Worm (Caenorhabditis elegans) whole organism, L4 larva: ENCODE data around the gene B0244.17.

Experiments
- F44E2.7 ChIP-seq: fragments of 200-800 bp; sonication (Bioruptor generic); IDR thresholded peaks from 2 replicates; pipeline ENCODE4 v2.1.2; 2022; ENCODE audit warnings: missing genetic modification characterization, missing compliant biosample characterization
- T26A8.4 ChIP-seq: fragments of 200-800 bp; sonication (Bioruptor generic); IDR thresholded peaks from 2 replicates; pipeline ENCODE4 v1.3.6; 2022; ENCODE audit warnings: missing genetic modification characterization, missing compliant biosample characterization
- Y5F2A.4 ChIP-seq: fragments of 200-800 bp; sonication (Bioruptor generic); optimal IDR thresholded peaks from 2 replicates; lab custom pipeline; 2018; ENCODE audit warnings: mild to moderate bottlenecking, missing genetic modification characterization, missing compliant biosample characterization
- ZK337.2 ChIP-seq: fragments of 200-800 bp; sonication (Bioruptor generic); IDR thresholded peaks from 2 replicates; pipeline ENCODE4 v1.3.6; 2022; ENCODE audit warnings: missing genetic modification reagents, missing genetic modification characterization, missing compliant biosample characterization
- aha-1 ChIP-seq: fragments of 150-350 bp; peaks from one replicate; lab custom pipeline; 2014; ENCODE audit warnings: missing biosample characterization, missing genetic modification characterization
- aly-2 ChIP-seq: sonication (generic microtip); optimal IDR thresholded peaks from 2 replicates; lab custom pipeline; 2018; ENCODE audit warnings: missing biosample characterization, missing genetic modification characterization
- arid-1 ChIP-seq: fragments of 200-800 bp; sonication (Bioruptor generic); conservative IDR thresholded peaks from 2 replicates; pipeline ENCODE4 v1.3.6; 2022; ENCODE audit warnings: missing genetic modification reagents, missing genetic modification characterization, missing compliant biosample characterization
- ceh-28 ChIP-seq: fragments of 150-350 bp; optimal IDR thresholded peaks from 2 replicates; lab custom pipeline; 2014; ENCODE audit warnings: missing biosample characterization, missing genetic modification reagents, missing genetic modification characterization
- daf-8 ChIP-seq: fragments of 200-800 bp; sonication (Bioruptor generic); IDR thresholded peaks from 2 replicates; pipeline ENCODE4 v1.3.6; 2022; ENCODE audit warnings: missing genetic modification characterization, missing compliant biosample characterization
- dmd-9 ChIP-seq: fragments of 200-800 bp; sonication (Bioruptor generic); IDR thresholded peaks from 2 replicates; pipeline ENCODE4 v1.3.6; 2022; ENCODE audit warnings: missing genetic modification reagents, missing genetic modification characterization, missing compliant biosample characterization
- dpl-1 ChIP-seq: fragments of 150-350 bp; optimal IDR thresholded peaks from 2 replicates; lab custom pipeline; 2014; ENCODE audit warnings: missing biosample characterization, missing genetic modification reagents, missing genetic modification characterization
- duxl-1 ChIP-seq: sonication (generic microtip); optimal IDR thresholded peaks from 2 replicates; lab custom pipeline; 2016; ENCODE audit warnings: mild to moderate bottlenecking, missing genetic modification characterization, moderate library complexity, missing compliant biosample characterization; ENCODE audit not compliant: poor library complexity
- dve-1 ChIP-seq: sonication (generic microtip); optimal IDR thresholded peaks from 2 replicates; lab custom pipeline; 2017; ENCODE audit warnings: antibody characterized with exemption, mild to moderate bottlenecking, missing genetic modification characterization, missing compliant biosample characterization; ENCODE audit not compliant: insufficient read depth
- egl-43 ChIP-seq: fragments of 200-800 bp; sonication (Bioruptor generic); IDR thresholded peaks from 2 replicates; pipeline ENCODE4 v1.3.6; 2022; ENCODE audit warnings: missing genetic modification reagents, missing genetic modification characterization, missing compliant biosample characterization
- fkh-10 ChIP-seq: fragments of 150-350 bp; optimal IDR thresholded peaks from 2 replicates; lab custom pipeline; 2014; ENCODE audit warnings: missing biosample characterization, missing genetic modification reagents, missing genetic modification characterization
- fos-1 ChIP-seq: fragments of 150-350 bp; optimal IDR thresholded peaks from 2 replicates; lab custom pipeline; 2014; ENCODE audit warnings: missing biosample characterization, missing genetic modification characterization
- hif-1 ChIP-seq, 2 experiments: sonication (generic microtip); optimal IDR thresholded peaks; 2 replicates each; lab custom pipeline; 2016 to 2017; ENCODE audit warnings: missing compliant biosample characterization in 2 of 2, missing genetic modification characterization in 2 of 2, missing genetic modification reagents in 2 of 2, missing genotype in 2 of 2, mild to moderate bottlenecking in 1 of 2
- hlh-11 ChIP-seq: fragments of 200-800 bp; sonication (Bioruptor generic); optimal IDR thresholded peaks from 2 replicates; lab custom pipeline; 2018; ENCODE audit warnings: mild to moderate bottlenecking, missing genetic modification characterization, missing compliant biosample characterization
- hlh-30 ChIP-seq: sonication (generic microtip); optimal IDR thresholded peaks from 2 replicates; lab custom pipeline; 2017; ENCODE audit warnings: antibody characterized with exemption, mild to moderate bottlenecking, missing genetic modification characterization, missing compliant biosample characterization; ENCODE audit not compliant: insufficient read depth
- jun-1 ChIP-seq: fragments of 150-350 bp; optimal IDR thresholded peaks from 2 replicates; lab custom pipeline; 2014; ENCODE audit warnings: missing biosample characterization, missing genetic modification reagents, missing genetic modification characterization
- lin-13 ChIP-seq: fragments of 150-350 bp; optimal IDR thresholded peaks from 2 replicates; lab custom pipeline; 2014; ENCODE audit warnings: missing biosample characterization, missing genetic modification reagents, missing genetic modification characterization
- lin-29 ChIP-seq: fragments of 200-800 bp; sonication (Bioruptor generic); IDR thresholded peaks from 2 replicates; pipeline ENCODE4 v1.3.6; 2022; ENCODE audit warnings: missing genetic modification reagents, missing genetic modification characterization, missing compliant biosample characterization
- lin-38 ChIP-seq: fragments of 200-800 bp; sonication (Bioruptor generic); IDR thresholded peaks from 2 replicates; pipeline ENCODE4 v1.3.6; 2022; ENCODE audit warnings: missing genetic modification reagents, missing genetic modification characterization, missing compliant biosample characterization
- lir-3 ChIP-seq: sonication (generic microtip); optimal IDR thresholded peaks from 2 replicates; lab custom pipeline; 2016; ENCODE audit warnings: mild to moderate bottlenecking, missing genetic modification characterization, missing compliant biosample characterization
- lsy-2 ChIP-seq, 2 experiments: fragments of 150-350 bp in 1 of 2; sonication (generic microtip) in 1 of 2; optimal IDR thresholded peaks; 2 replicates each; lab custom pipeline; 2014 to 2017; ENCODE audit warnings: missing biosample characterization in 2 of 2, missing genetic modification characterization in 2 of 2
- madf-9 ChIP-seq: fragments of 200-800 bp; sonication (Bioruptor generic); conservative IDR thresholded peaks from 2 replicates; pipeline ENCODE4 v1.3.6; 2022; ENCODE audit warnings: missing genetic modification reagents, missing genetic modification characterization, missing compliant biosample characterization
- mdl-1 ChIP-seq, 2 experiments: fragments of 150-350 bp in 1 of 2; sonication (generic microtip) in 1 of 2; optimal IDR thresholded peaks; 2 replicates each; lab custom pipeline; 2014 to 2017; ENCODE audit warnings: missing biosample characterization in 2 of 2, missing genetic modification characterization in 2 of 2
- mdt-29 ChIP-seq: fragments of 200-800 bp; sonication (Bioruptor generic); IDR thresholded peaks from 2 replicates; pipeline ENCODE4 v1.3.6; 2022; ENCODE audit warnings: missing genetic modification reagents, missing genetic modification characterization, missing compliant biosample characterization
- mep-1 ChIP-seq: fragments of 150-350 bp; sonication (generic microtip); optimal IDR thresholded peaks from 3 replicates; lab custom pipeline; 2014; ENCODE audit warnings: missing biosample characterization, missing genetic modification characterization
- mes-2 ChIP-seq: sonication (generic microtip); optimal IDR thresholded peaks from 2 replicates; lab custom pipeline; 2016; ENCODE audit warnings: missing genotype, mild to moderate bottlenecking, missing genetic modification characterization, missing compliant biosample characterization; ENCODE audit not compliant: poor library complexity, severe bottlenecking
- mxl-3 ChIP-seq: fragments of 200-800 bp; sonication (Bioruptor generic); optimal IDR thresholded peaks from 2 replicates; lab custom pipeline; 2018; ENCODE audit warnings: mild to moderate bottlenecking, missing genetic modification characterization, missing compliant biosample characterization
- nhr-10 ChIP-seq: fragments of 150-350 bp; optimal IDR thresholded peaks from 2 replicates; lab custom pipeline; 2014; ENCODE audit warnings: missing biosample characterization, missing genetic modification characterization
- nhr-11 ChIP-seq: fragments of 150-350 bp; optimal IDR thresholded peaks from 2 replicates; lab custom pipeline; 2014; ENCODE audit warnings: missing biosample characterization, missing genetic modification characterization
- nhr-111 ChIP-seq: fragments of 200-800 bp; sonication (Bioruptor generic); optimal IDR thresholded peaks from 2 replicates; lab custom pipeline; 2018; ENCODE audit warnings: mild to moderate bottlenecking, missing genetic modification characterization, missing compliant biosample characterization
- nhr-25 ChIP-seq: sonication (generic microtip); optimal IDR thresholded peaks from 2 replicates; lab custom pipeline; 2017; ENCODE audit warnings: missing genetic modification characterization, mild to moderate bottlenecking, missing compliant biosample characterization, antibody characterized with exemption, moderate library complexity, borderline replicate concordance; ENCODE audit not compliant: insufficient read depth
- nhr-28 ChIP-seq: fragments of 150-350 bp; optimal IDR thresholded peaks from 2 replicates; lab custom pipeline; 2014; ENCODE audit warnings: missing biosample characterization, missing genetic modification characterization
- nhr-48 ChIP-seq: sonication (generic microtip); optimal IDR thresholded peaks from 2 replicates; lab custom pipeline; 2016; ENCODE audit warnings: mild to moderate bottlenecking, missing genetic modification characterization, missing compliant biosample characterization
- nhr-6 ChIP-seq: fragments of 150-350 bp; optimal IDR thresholded peaks from 2 replicates; lab custom pipeline; 2014; ENCODE audit warnings: missing biosample characterization, missing genetic modification characterization
- nhr-77 ChIP-seq: fragments of 150-350 bp; optimal IDR thresholded peaks from 2 replicates; lab custom pipeline; 2014; ENCODE audit warnings: missing biosample characterization, missing genetic modification characterization
- pha-4 ChIP-seq, 2 experiments: fragments of 150-350 bp in 1 of 2; fragments of 200-800 bp in 1 of 2; sonication (Bioruptor generic) in 1 of 2; IDR thresholded peaks in 1 of 2; optimal IDR thresholded peaks in 1 of 2; 2 replicates each; pipeline versions ENCODE4 v1.3.6 to Lab custom; 2014 to 2022; ENCODE audit warnings: missing genetic modification characterization in 2 of 2, missing genetic modification reagents in 2 of 2, missing biosample characterization in 1 of 2, missing compliant biosample characterization in 1 of 2
- pqm-1 ChIP-seq: sonication (generic microtip); optimal IDR thresholded peaks from 2 replicates; lab custom pipeline; 2017; ENCODE audit warnings: missing biosample characterization, missing genetic modification characterization
- rbr-2 ChIP-seq: sonication (generic microtip); optimal IDR thresholded peaks from 2 replicates; lab custom pipeline; 2016; ENCODE audit warnings: missing genotype, missing genetic modification characterization, missing compliant biosample characterization
- saeg-2 ChIP-seq: fragments of 200-800 bp; sonication (Bioruptor generic); IDR thresholded peaks from 2 replicates; pipeline ENCODE4 v1.3.6; 2022; ENCODE audit warnings: missing genetic modification reagents, missing genetic modification characterization, missing compliant biosample characterization
- sdz-12 ChIP-seq: fragments of 200-800 bp; sonication (Bioruptor generic); optimal IDR thresholded peaks from 2 replicates; lab custom pipeline; 2018; ENCODE audit warnings: mild to moderate bottlenecking, missing genetic modification characterization, missing compliant biosample characterization
- set-16 ChIP-seq: fragments of 200-800 bp; sonication (Bioruptor generic); IDR thresholded peaks from 2 replicates; pipeline ENCODE4 v1.3.6; 2022; ENCODE audit warnings: missing genetic modification reagents, missing genetic modification characterization, missing compliant biosample characterization
- spr-3 ChIP-seq: fragments of 200-800 bp; sonication (Bioruptor generic); optimal IDR thresholded peaks from 2 replicates; lab custom pipeline; 2018; ENCODE audit warnings: mild to moderate bottlenecking, missing genetic modification characterization, missing compliant biosample characterization
- unc-62 ChIP-seq, 3 experiments: fragments of 150-350 bp in 1 of 3; sonication (generic microtip); optimal IDR thresholded peaks in 2 of 3; peaks in 1 of 3; 1 replicate in 1 of 3; 2 replicates in 2 of 3; lab custom pipeline; 2014 to 2017; ENCODE audit warnings: missing biosample characterization in 3 of 3, missing genetic modification characterization in 3 of 3, missing genetic modification reagents in 3 of 3, missing genotype in 1 of 3
- zip-11 ChIP-seq: fragments of 200-800 bp; sonication (Bioruptor generic); IDR thresholded peaks from 2 replicates; pipeline ENCODE4 v1.3.6; 2022; ENCODE audit warnings: missing genetic modification characterization, missing compliant biosample characterization
- ztf-7 ChIP-seq: fragments of 150-350 bp; optimal IDR thresholded peaks from 2 replicates; lab custom pipeline; 2014; ENCODE audit warnings: missing biosample characterization, missing genetic modification characterization

B0244.17 gene

DNA sequence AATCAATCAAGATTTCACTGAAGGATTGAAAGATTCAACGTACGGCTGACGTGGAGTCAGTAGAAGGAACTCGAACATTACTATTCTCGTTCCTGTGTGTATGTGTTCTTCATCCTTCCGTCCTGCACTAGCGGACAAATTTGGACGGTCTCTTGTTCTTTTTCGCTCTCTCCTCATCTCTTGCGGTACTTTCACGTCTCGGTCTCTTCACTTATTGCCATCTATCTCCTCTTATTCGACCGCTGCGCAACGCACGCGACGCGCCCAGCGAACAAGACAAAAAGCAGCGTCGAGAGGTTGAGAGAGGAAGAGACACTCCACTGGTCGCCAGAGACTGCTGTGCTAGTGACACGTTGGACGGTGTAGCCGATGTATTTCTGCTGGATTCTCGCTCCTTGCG is 17.6 kb upstream of the B0244.17 start:
- TF ChIP-seq mep-1 (tag; lab: Kevin White, UChicago) (peak; percentile 74), spr-3 (GFP tag; lab: Kevin White, UChicago) (no peak), F44E2.7 (GFP tag; lab: Robert Waterston, UW) (0 out of 2 replicates have a peak, but pooled peaks have one; percentile 30), nhr-25 (peak; percentile 32), nhr-77 (tag; lab: Kevin White, UChicago) (peak; percentile 46), T26A8.4 (GFP tag; lab: Robert Waterston, UW) (peak; percentile 69), nhr-6 (tag; lab: Kevin White, UChicago) (peak; percentile 79), aha-1 (peak; percentile 98), saeg-2 (GFP tag; lab: Robert Waterston, UW) (no peak), ZK337.2 (GFP tag; lab: Robert Waterston, UW) (no peak), nhr-111 (GFP tag; lab: Kevin White, UChicago) (peak; percentile 3), arid-1 (GFP tag; lab: Robert Waterston, UW) (0 out of 2 replicates have a peak, but pooled peaks have one; percentile 9), hif-1 (tag; optimal IDR thresholded peaks at IDR 0.05; lab: Kevin White, UChicago) (peak in 1 of 2 experiments; percentile 72), lsy-2 (tag; optimal IDR thresholded peaks at IDR 0.05; lab: Kevin White, UChicago) (peak; percentile 37 to 68), nhr-28 (tag; lab: Kevin White, UChicago) (peak; percentile 55), fos-1 (tag; lab: Kevin White, UChicago) (no peak), dve-1 (tag; lab: Kevin White, UChicago) (peak; percentile 63), lin-13 (GFP tag; lab: Kevin White, UChicago) (peak; percentile 48), dpl-1 (GFP tag; lab: Kevin White, UChicago) (peak; percentile 26), lin-29 (GFP tag; lab: Robert Waterston, UW) (no peak), mxl-3 (peak; percentile 70), fkh-10 (GFP tag; lab: Kevin White, UChicago) (peak; percentile 23), madf-9 (GFP tag; lab: Robert Waterston, UW) (peak; percentile 58), nhr-48 (tag; lab: Kevin White, UChicago) (peak; percentile 41), dmd-9 (GFP tag; lab: Robert Waterston, UW) (no peak), jun-1 (tag; lab: Kevin White, UChicago) (peak; percentile 38), daf-8 (GFP tag; lab: Robert Waterston, UW) (no peak), pha-4 (GFP tag; IDR thresholded peaks at IDR 0.05; lab: Robert Waterston, UW) (peak; percentile 17; the same call in 1 of the 2 replicates), pha-4 (tag; optimal IDR thresholded peaks at IDR 0.05; lab: Kevin White, UChicago) (no peak), nhr-10 (tag; lab: Kevin White, UChicago) (no peak), nhr-11 (tag; lab: Kevin White, UChicago) (peak; percentile 60), duxl-1 (tag; lab: Kevin White, UChicago) (peak; percentile 27), set-16 (peak; percentile 70), ztf-7 (tag; lab: Kevin White, UChicago) (no peak), ceh-28 (tag; lab: Kevin White, UChicago) (peak; percentile 9), pqm-1 (tag; lab: Kevin White, UChicago) (peak; percentile 21), Y5F2A.4 (peak; percentile 20), aly-2 (no peak), sdz-12 (GFP tag; lab: Kevin White, UChicago) (no peak), unc-62 (GFP tag; optimal IDR thresholded peaks at IDR 0.05 in 1 of 2; lab: Kevin White, UChicago) (peak in 1 of 2 experiments; percentile 93), unc-62 (tag; optimal IDR thresholded peaks at IDR 0.05; lab: Kevin White, UChicago) (no peak), egl-43 (GFP tag; lab: Robert Waterston, UW) (peak; percentile 86), hlh-11 (peak; percentile 80), lin-38 (GFP tag; lab: Robert Waterston, UW) (peak; percentile 49; the same call in 1 of the 2 replicates), hlh-30 (peak; percentile 64), lir-3 (no peak), rbr-2 (tag; lab: Kevin White, UChicago) (peak; percentile 58), mdt-29 (peak; percentile 23; the same call in 1 of the 2 replicates), mdl-1 (tag; optimal IDR thresholded peaks at IDR 0.05; lab: Kevin White, UChicago) (peak; percentile 66 to 78), mes-2 (peak; percentile 74), zip-11 (0 out of 2 replicates have a peak, but pooled peaks have one; percentile 11)
